Fruit fly (Drosophila melanogaster): ENCODE data around the gene Gbp3.

Gbp3 gene

dm6 chr3R:22976997-22977396, at the start of gene Gbp3:
Gbp3 (plus strand) TSS chr3R:22977270.
- no peak for TF ChIP-seq ttk (optimal IDR thresholded peaks at IDR 0.05)
- no peak for TF ChIP-seq psq (optimal IDR thresholded peaks at IDR 0.05)
- no peak for TF ChIP-seq insv (optimal IDR thresholded peaks at IDR 0.05)
- no peak for TF ChIP-seq h (optimal IDR thresholded peaks at IDR 0.05)
- TF ChIP-seq Myc (optimal IDR thresholded peaks at IDR 0.05): no peak
- TF ChIP-seq Sin3A (optimal IDR thresholded peaks at IDR 0.05): no peak

- TF ChIP-seq h (optimal IDR thresholded peaks at IDR 0.05): no peak
- TF ChIP-seq Myc (optimal IDR thresholded peaks at IDR 0.05): no peak
- TF ChIP-seq ttk (optimal IDR thresholded peaks at IDR 0.05): no peak
- no peak for TF ChIP-seq psq (optimal IDR thresholded peaks at IDR 0.05)
- no peak for TF ChIP-seq Sin3A (optimal IDR thresholded peaks at IDR 0.05)
Observed at dm6 chr3R:22965220-22965619, 11.8 kb upstream of the Gbp3 start.

DNA sequence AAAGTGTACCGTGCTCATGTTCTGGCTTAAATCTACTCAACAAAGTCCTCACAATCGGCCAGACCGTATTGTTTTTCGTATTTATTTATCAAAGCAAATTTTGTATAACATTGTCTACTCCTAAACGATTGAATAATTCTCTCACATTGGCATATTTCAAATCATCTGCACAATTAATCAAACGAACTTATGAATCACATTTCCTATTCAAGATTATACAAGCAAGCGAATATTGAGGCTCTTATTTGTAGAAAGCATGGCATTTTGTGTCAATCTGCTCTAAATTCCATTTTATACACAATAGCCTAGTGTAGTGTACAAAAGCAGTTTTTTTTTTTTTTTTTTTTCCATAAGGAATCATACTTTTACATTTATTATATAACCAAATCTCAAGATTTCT, 11.1 kb upstream of the Gbp3 start, which contains the start of gene Tpl94D:
Gene Tpl94D, plus strand, starts transcription at position 301 of the 400 bp plus-strand sequence.
- TF ChIP-seq psq (optimal IDR thresholded peaks at IDR 0.05) (no peak), ttk (optimal IDR thresholded peaks at IDR 0.05) (no peak), Sin3A (optimal IDR thresholded peaks at IDR 0.05) (no peak), insv (optimal IDR thresholded peaks at IDR 0.05) (no peak), h (optimal IDR thresholded peaks at IDR 0.05) (no peak), Myc (optimal IDR thresholded peaks at IDR 0.05) (no peak)

dm6 chr3R:22986981-22987380, 9.9 kb downstream of the Gbp3 start, which contains the start of gene Or94a:
Or94a (plus strand) TSS chr3R:22987281.
- no peak for TF ChIP-seq h (optimal IDR thresholded peaks at IDR 0.05)
- TF ChIP-seq psq (optimal IDR thresholded peaks at IDR 0.05): no peak
- TF ChIP-seq Myc (optimal IDR thresholded peaks at IDR 0.05): no peak
- no peak for TF ChIP-seq ttk (optimal IDR thresholded peaks at IDR 0.05)
- TF ChIP-seq Sin3A (optimal IDR thresholded peaks at IDR 0.05): no peak
- TF ChIP-seq insv (optimal IDR thresholded peaks at IDR 0.05): no peak

DNA sequence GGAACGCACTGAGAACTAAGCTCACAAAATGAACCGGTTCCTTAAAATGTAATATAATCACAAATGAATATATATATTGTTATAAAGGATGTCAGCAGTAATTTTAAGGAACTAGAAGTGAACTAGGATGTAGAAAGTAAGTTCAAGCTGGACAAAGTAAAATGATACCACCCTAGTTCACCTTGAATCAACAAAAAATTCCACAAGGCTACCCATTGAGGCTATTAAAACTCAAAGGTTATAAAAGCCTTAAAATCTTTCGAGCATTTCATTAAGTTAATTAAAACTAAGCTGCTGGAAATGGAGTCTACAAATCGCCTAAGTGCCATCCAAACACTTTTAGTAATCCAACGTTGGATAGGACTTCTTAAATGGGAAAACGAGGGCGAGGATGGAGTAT, 11.9 kb downstream of the Gbp3 start, which contains the start of gene Or94b:
Gene Or94b, plus strand, starts transcription at position 301 of the 400 bp plus-strand sequence.
- TF ChIP-seq Sin3A (optimal IDR thresholded peaks at IDR 0.05): no peak
- TF ChIP-seq h (optimal IDR thresholded peaks at IDR 0.05): no peak
- no peak for TF ChIP-seq Myc (optimal IDR thresholded peaks at IDR 0.05)
- no peak for TF ChIP-seq insv (optimal IDR thresholded peaks at IDR 0.05)
- no peak for TF ChIP-seq ttk (optimal IDR thresholded peaks at IDR 0.05)
- no peak for TF ChIP-seq psq (optimal IDR thresholded peaks at IDR 0.05)

DNA sequence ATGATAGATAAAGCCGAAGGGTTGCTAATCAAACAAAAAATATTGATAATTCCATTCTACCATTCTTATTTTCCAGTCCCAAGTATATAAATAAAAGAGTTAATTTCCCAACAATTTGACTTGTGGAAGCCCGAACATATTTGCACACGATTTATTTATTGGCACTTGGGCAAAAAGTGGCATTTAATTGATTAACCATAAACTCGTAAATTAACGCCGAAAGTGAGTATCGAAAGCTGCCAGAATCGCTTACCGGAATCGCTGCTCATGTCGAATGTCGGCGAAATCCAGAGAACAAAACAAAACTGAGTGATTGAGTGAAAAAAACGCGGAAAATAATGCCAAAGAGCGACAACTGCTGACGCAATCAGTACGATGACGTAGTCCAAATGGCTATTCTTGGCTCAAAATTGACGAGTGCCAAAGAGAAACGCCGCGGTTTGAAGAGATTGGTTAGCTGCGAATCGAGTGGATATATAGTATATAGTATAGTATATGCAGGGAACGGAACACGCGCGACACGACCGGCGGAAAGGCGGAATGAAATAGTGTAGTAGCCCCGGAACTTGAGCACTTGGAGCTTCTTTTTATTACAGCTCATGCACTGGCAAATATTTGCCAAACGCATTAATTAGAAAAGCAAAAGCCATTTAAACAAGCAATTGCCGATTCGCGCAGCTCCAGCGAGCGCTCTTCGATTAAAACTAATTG, 21.0 kb downstream of the Gbp3 start, which contains the start of gene Nha2:
Gene Nha2, minus strand, starts transcription at position 617 of the 711 bp plus-strand sequence.
- no peak for TF ChIP-seq insv (optimal IDR thresholded peaks at IDR 0.05)
- TF ChIP-seq Sin3A (optimal IDR thresholded peaks at IDR 0.05): no peak
- no peak for TF ChIP-seq Myc (optimal IDR thresholded peaks at IDR 0.05)
- TF ChIP-seq h (optimal IDR thresholded peaks at IDR 0.05): no peak
- TF ChIP-seq psq (optimal IDR thresholded peaks at IDR 0.05): no peak
- no peak for TF ChIP-seq ttk (optimal IDR thresholded peaks at IDR 0.05)

dm6 chr3R:22998623-22999179, 21.6 kb downstream of the Gbp3 start:
- TF ChIP-seq psq (optimal IDR thresholded peaks at IDR 0.05) (no peak), ttk (optimal IDR thresholded peaks at IDR 0.05) (no peak), h (optimal IDR thresholded peaks at IDR 0.05) (no peak), insv (optimal IDR thresholded peaks at IDR 0.05) (no peak), Sin3A (optimal IDR thresholded peaks at IDR 0.05) (no peak), Myc (optimal IDR thresholded peaks at IDR 0.05) (no peak)

- TF ChIP-seq h (optimal IDR thresholded peaks at IDR 0.05): no peak
- no peak for TF ChIP-seq ttk (optimal IDR thresholded peaks at IDR 0.05)
- TF ChIP-seq Sin3A (optimal IDR thresholded peaks at IDR 0.05): no peak
- TF ChIP-seq Myc (optimal IDR thresholded peaks at IDR 0.05): no peak
- TF ChIP-seq psq (optimal IDR thresholded peaks at IDR 0.05): no peak
- TF ChIP-seq insv (optimal IDR thresholded peaks at IDR 0.05): no peak
Observed at dm6 chr3R:23004161-23004560, 27.1 kb downstream of the Gbp3 start.

- TF ChIP-seq h (optimal IDR thresholded peaks at IDR 0.05): no peak
- no peak for TF ChIP-seq Sin3A (optimal IDR thresholded peaks at IDR 0.05)
- TF ChIP-seq psq (optimal IDR thresholded peaks at IDR 0.05): no peak
- no peak for TF ChIP-seq ttk (optimal IDR thresholded peaks at IDR 0.05)
- TF ChIP-seq Myc (optimal IDR thresholded peaks at IDR 0.05): no peak
- TF ChIP-seq insv (optimal IDR thresholded peaks at IDR 0.05): no peak
Observed at dm6 chr3R:23009480-23010115, 32.5 kb downstream of the Gbp3 start.

DNA sequence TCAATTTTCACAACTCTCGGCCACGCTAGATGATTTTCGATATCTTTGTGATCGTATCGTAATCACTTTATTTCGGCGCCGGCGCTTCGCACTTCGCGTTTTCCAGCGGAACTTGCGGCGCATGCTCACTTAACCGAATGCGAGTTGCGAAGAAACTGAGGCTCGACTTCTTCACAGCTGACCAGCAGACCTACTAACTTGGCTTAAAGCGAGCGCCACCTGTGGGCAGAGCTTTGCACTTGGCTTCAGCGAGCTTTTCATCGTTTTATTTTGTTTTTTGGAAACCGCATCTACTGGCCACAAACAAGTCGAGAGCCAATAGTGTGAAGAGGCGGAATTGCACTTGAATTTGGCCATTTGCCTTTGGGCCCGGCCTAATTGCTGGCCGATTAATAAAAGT, 33.3 kb downstream of the Gbp3 start, which contains the start of gene CG34375:
Gene CG34375, minus strand, starts transcription at position 157 of the 400 bp plus-strand sequence.
- TF ChIP-seq insv (optimal IDR thresholded peaks at IDR 0.05): no peak
- no peak for TF ChIP-seq psq (optimal IDR thresholded peaks at IDR 0.05)
- TF ChIP-seq Myc (optimal IDR thresholded peaks at IDR 0.05): no peak
- no peak for TF ChIP-seq h (optimal IDR thresholded peaks at IDR 0.05)
- TF ChIP-seq ttk (optimal IDR thresholded peaks at IDR 0.05): no peak
- no peak for TF ChIP-seq Sin3A (optimal IDR thresholded peaks at IDR 0.05)

- TF ChIP-seq Sin3A (optimal IDR thresholded peaks at IDR 0.05) (no peak), psq (optimal IDR thresholded peaks at IDR 0.05) (no peak), insv (optimal IDR thresholded peaks at IDR 0.05) (no peak), h (optimal IDR thresholded peaks at IDR 0.05) (no peak), ttk (optimal IDR thresholded peaks at IDR 0.05) (no peak)
Observed at dm6 chr3R:23012017-23012416, 34.9 kb downstream of the Gbp3 start, which contains the start of gene CG6688. CG6688 (plus strand) TSS chr3R:23012412.

DNA sequence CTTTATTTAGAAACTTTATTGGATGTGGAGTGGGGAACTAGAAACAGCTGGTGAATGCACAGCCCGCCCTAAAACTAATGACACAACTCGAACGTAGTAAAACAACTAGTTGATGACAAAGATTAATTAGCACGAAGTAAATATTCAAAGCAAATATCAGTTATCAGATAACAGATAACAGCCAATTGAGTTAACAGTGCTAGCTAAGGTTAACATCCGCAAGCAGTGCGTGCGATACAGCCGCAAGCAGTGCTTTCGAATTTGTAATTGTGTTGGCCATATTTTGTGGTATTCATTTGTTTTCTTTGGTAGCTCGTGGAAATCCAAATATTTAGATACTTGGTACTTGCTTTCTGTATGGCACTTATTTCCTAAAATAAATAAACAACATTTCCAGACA, 36.4 kb downstream of the Gbp3 start:
- TF ChIP-seq Myc (optimal IDR thresholded peaks at IDR 0.05) (no peak), insv (optimal IDR thresholded peaks at IDR 0.05) (no peak), Sin3A (optimal IDR thresholded peaks at IDR 0.05) (no peak), ttk (optimal IDR thresholded peaks at IDR 0.05) (no peak), psq (optimal IDR thresholded peaks at IDR 0.05) (no peak)
